Worm (Caenorhabditis elegans) whole organism, midembryonic: ENCODE data around the gene pas-1.

Experiments used
- T22C8.4 ChIP-seq: fragments of 200-800 bp; sonication (Bioruptor generic); IDR thresholded peaks from 2 replicates; pipeline ENCODE4 v1.3.6; 2022; ENCODE audit warnings: missing genetic modification characterization, missing compliant biosample characterization
- cog-1 ChIP-seq: sonication (generic microtip); optimal IDR thresholded peaks from 2 replicates; lab custom pipeline; 2016; ENCODE audit warnings: missing genetic modification characterization, missing compliant biosample characterization
- flt-1 ChIP-seq: fragments of 200-800 bp; sonication (Bioruptor generic); IDR thresholded peaks from 2 replicates; pipeline ENCODE4 v1.3.6; 2022; ENCODE audit warnings: missing genetic modification characterization, missing compliant biosample characterization
- klf-2 ChIP-seq: fragments of 200-800 bp; sonication (Bioruptor generic); conservative IDR thresholded peaks from 2 replicates; pipeline ENCODE4 v1.3.6; 2022; ENCODE audit warnings: missing genetic modification reagents, missing genetic modification characterization, missing compliant biosample characterization
- med-1 ChIP-seq: sonication (generic microtip); optimal IDR thresholded peaks from 2 replicates; lab custom pipeline; 2017; ENCODE audit warnings: missing genetic modification characterization, mild to moderate bottlenecking, missing compliant biosample characterization, antibody characterized with exemption, missing genetic modification reagents; ENCODE audit not compliant: insufficient read depth
- ref-1 ChIP-seq: fragments of 200-800 bp; sonication (Bioruptor generic); conservative IDR thresholded peaks from 2 replicates; pipeline ENCODE4 v1.3.6; 2022; ENCODE audit warnings: missing genetic modification reagents, missing genetic modification characterization, missing compliant biosample characterization
- tab-1 ChIP-seq: fragments of 200-800 bp; sonication (Bioruptor generic); IDR thresholded peaks from 2 replicates; pipeline ENCODE4 v1.3.6; 2022; ENCODE audit warnings: missing genetic modification characterization, missing compliant biosample characterization
- ztf-23 ChIP-seq: fragments of 200-800 bp; sonication (Bioruptor generic); IDR thresholded peaks from 2 replicates; pipeline ENCODE4 v1.3.6; 2022; ENCODE audit warnings: missing genetic modification reagents, missing genetic modification characterization, missing compliant biosample characterization
- ztf-29 ChIP-seq: fragments of 200-800 bp; sonication (Bioruptor generic); IDR thresholded peaks from 2 replicates; pipeline ENCODE4 v1.3.6; 2022; ENCODE audit warnings: missing genetic modification reagents, missing genetic modification characterization, missing compliant biosample characterization

ce11 chrV:14380242-14380641 lies 42.2 kb downstream of the pas-1 start:
- TF ChIP-seq med-1 = no peak
- TF ChIP-seq tab-1 (GFP tag; lab: Robert Waterston, UW) = no peak
- TF ChIP-seq cog-1 (tag; lab: Kevin White, UChicago) = no peak
- TF ChIP-seq ztf-29 (GFP tag; lab: Robert Waterston, UW) = no peak
- no peak for TF ChIP-seq T22C8.4 (GFP tag; lab: Robert Waterston, UW)
- TF ChIP-seq flt-1 (GFP tag; lab: Robert Waterston, UW) = no peak
- TF ChIP-seq ref-1 = no peak
- no peak for TF ChIP-seq klf-2 (GFP tag; lab: Robert Waterston, UW)
- TF ChIP-seq ztf-23 = no peak
